Fruit fly (Drosophila melanogaster): ENCODE data around the gene CG15695.
A peak's percentile ranks its signal among the peaks of the same experiment; 100 is the strongest.

Gene CG15695

dm6 chr3R:20850395-20851039 is 8.6 kb downstream of the CG15695 start, which contains the start of gene RpS30 (continued):
- TF ChIP-seq gro (GFP tag; optimal IDR thresholded peaks at IDR 0.05): peak; percentile 70
- no peak for TF ChIP-seq prd (optimal IDR thresholded peaks at IDR 0.05)
- TF ChIP-seq prd (GFP tag; IDR thresholded peaks at IDR 0.05): 0 out of 3 replicates have a peak, but pooled peaks have one; percentile 8
- TF ChIP-seq CG2120 (GFP tag; optimal IDR thresholded peaks at IDR 0.05): peak; percentile 39
- no peak for TF ChIP-seq sima (GFP tag; optimal IDR thresholded peaks at IDR 0.05)
- TF ChIP-seq br (optimal IDR thresholded peaks at IDR 0.05): no peak
- peak; percentile 96 for TF ChIP-seq HLH4C (GFP tag; IDR thresholded peaks at IDR 0.05; ENCODE audit: partially characterized antibody)
- peak; percentile 16 for TF ChIP-seq CG1233 (GFP tag; optimal IDR thresholded peaks at IDR 0.05)
- peak; percentile 81; the same call in 2 of the 3 replicates for TF ChIP-seq mld (GFP tag; IDR thresholded peaks at IDR 0.05; ENCODE audit: partially characterized antibody)
- no peak for TF ChIP-seq GATAe (GFP tag; conservative IDR thresholded peaks at IDR 0.05)
- no peak for TF ChIP-seq CG17385 (GFP tag; optimal IDR thresholded peaks at IDR 0.05)
- TF ChIP-seq H15 (GFP tag; IDR thresholded peaks at IDR 0.05): no peak; the same call in 2 of the 3 replicates
- peak; percentile 52; the same call in 1 of the 2 replicates for TF ChIP-seq ranshi (GFP tag; IDR thresholded peaks at IDR 0.05)
- peak; percentile 1 for TF ChIP-seq exex (tag; optimal IDR thresholded peaks at IDR 0.05)
- no peak for TF ChIP-seq pan (optimal IDR thresholded peaks at IDR 0.05)
- no peak for TF ChIP-seq pan (GFP tag; optimal IDR thresholded peaks at IDR 0.05 in 1 of 2, IDR thresholded peaks at IDR 0.05 in 1 of 2)
- no peak for TF ChIP-seq Camta (GFP tag; optimal IDR thresholded peaks at IDR 0.05)
- no peak for TF ChIP-seq CG12744 (GFP tag; optimal IDR thresholded peaks at IDR 0.05)
- peak; percentile 69 for TF ChIP-seq CG12769 (tag; optimal IDR thresholded peaks at IDR 0.05)
- peak; percentile 64 for TF ChIP-seq CG7987 (GFP tag; optimal IDR thresholded peaks at IDR 0.05)
- no peak for TF ChIP-seq Neu2 (GFP tag; optimal IDR thresholded peaks at IDR 0.05; ENCODE audit: borderline replicate concordance)
- no peak for TF ChIP-seq HLH3B (GFP tag; IDR thresholded peaks at IDR 0.05)
- TF ChIP-seq MESR4 (GFP tag; optimal IDR thresholded peaks at IDR 0.05): peak; percentile 96
- TF ChIP-seq Stat92E (GFP tag; optimal IDR thresholded peaks at IDR 0.05): no peak
- TF ChIP-seq zen2 (GFP tag; IDR thresholded peaks at IDR 0.05; ENCODE audit: partially characterized antibody): peak; percentile 87
- no peak for TF ChIP-seq crol (GFP tag; IDR thresholded peaks at IDR 0.05)
- TF ChIP-seq CG11504 (tag; optimal IDR thresholded peaks at IDR 0.05): peak; percentile 60
- TF ChIP-seq Hr3 (GFP tag; optimal IDR thresholded peaks at IDR 0.05): no peak
- TF ChIP-seq hkb (optimal IDR thresholded peaks at IDR 0.05): no peak
- 0 out of 2 replicates have a peak, but pooled peaks have one; percentile 19 for TF ChIP-seq hkb (GFP tag; IDR thresholded peaks at IDR 0.05)
- no peak for TF ChIP-seq Usf (GFP tag; optimal IDR thresholded peaks at IDR 0.05)
- TF ChIP-seq kah (GFP tag; optimal IDR thresholded peaks at IDR 0.05): no peak
- peak in 1 of 2 experiments; percentile 36 for TF ChIP-seq bsh (GFP tag; optimal IDR thresholded peaks at IDR 0.05)
- no peak for TF ChIP-seq ash1 (GFP tag; optimal IDR thresholded peaks at IDR 0.05)
- TF ChIP-seq lilli (GFP tag; optimal IDR thresholded peaks at IDR 0.05): peak; percentile 56
- no peak for TF ChIP-seq CG16863 (GFP tag; optimal IDR thresholded peaks at IDR 0.05)
- TF ChIP-seq insv (GFP tag; optimal IDR thresholded peaks at IDR 0.05): peak in 1 of 2 experiments; percentile 10
- no peak for TF ChIP-seq CG12219 (GFP tag; optimal IDR thresholded peaks at IDR 0.05)
- no peak for TF ChIP-seq CG1832 (GFP tag; optimal IDR thresholded peaks at IDR 0.05)
- TF ChIP-seq bcd (GFP tag; optimal IDR thresholded peaks at IDR 0.05): peak; percentile 42
- TF ChIP-seq ERR (GFP tag; optimal IDR thresholded peaks at IDR 0.05): no peak
- TF ChIP-seq CG17802 (tag; optimal IDR thresholded peaks at IDR 0.05): no peak
- peak in 1 of 2 experiments; percentile 20 for TF ChIP-seq chif (GFP tag; optimal IDR thresholded peaks at IDR 0.05)
- TF ChIP-seq row (GFP tag; IDR thresholded peaks at IDR 0.05): peak; percentile 47; the same call in 2 of the 3 replicates
- TF ChIP-seq fu2 (GFP tag; optimal IDR thresholded peaks at IDR 0.05): no peak
- TF ChIP-seq CG15514 (GFP tag; optimal IDR thresholded peaks at IDR 0.05): peak; percentile 79
- TF ChIP-seq en (GFP tag; optimal IDR thresholded peaks at IDR 0.05): no peak
- no peak for TF ChIP-seq disco-r (GFP tag; optimal IDR thresholded peaks at IDR 0.05)
- peak; percentile 97 for TF ChIP-seq CG7963 (GFP tag; IDR thresholded peaks at IDR 0.05; ENCODE audit: partially characterized antibody)
- peak; percentile 74; the same call in 2 of the 3 replicates for TF ChIP-seq Dbx (GFP tag; IDR thresholded peaks at IDR 0.05)
